Fruit fly (Drosophila melanogaster): Measurements from ENCODE around the gene CG15283.

DNA sequence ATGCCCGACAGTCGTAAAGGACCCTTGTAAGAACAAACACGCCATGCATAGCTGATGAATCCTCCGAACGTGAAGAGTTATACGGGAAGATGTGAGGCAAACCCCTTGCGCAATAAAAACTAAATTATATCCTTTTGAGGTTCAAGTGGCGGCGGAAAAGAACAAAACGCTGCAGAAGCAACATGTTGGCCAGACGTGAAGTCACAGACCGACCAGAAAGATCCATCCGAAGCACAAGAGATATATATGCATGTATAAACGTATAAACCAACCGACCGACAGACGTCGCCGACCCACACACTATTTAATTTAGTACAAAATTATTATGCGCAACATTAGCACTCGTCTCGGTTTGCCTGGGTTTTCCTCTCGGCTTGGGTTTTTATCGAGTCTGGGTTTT is 34.1 kb upstream of the CG15283 start:
- no peak for TF ChIP-seq pad (GFP tag; optimal IDR thresholded peaks at IDR 0.05)
- TF ChIP-seq CG12768 (GFP tag; optimal IDR thresholded peaks at IDR 0.05) = no peak
- no peak for TF ChIP-seq Crg-1 (GFP tag; optimal IDR thresholded peaks at IDR 0.05)
- no peak for TF ChIP-seq CG33017 (tag; optimal IDR thresholded peaks at IDR 0.05)
- TF ChIP-seq CG14711 (tag; optimal IDR thresholded peaks at IDR 0.05) = no peak
